Worm (Caenorhabditis elegans): ENCODE measurements around the gene fip-7.
"Not testable (repeated sequence)": the region's sequence is repeated elsewhere in the genome, so short reads cannot be mapped to it uniquely, and the experiment has no call there.

DNA sequence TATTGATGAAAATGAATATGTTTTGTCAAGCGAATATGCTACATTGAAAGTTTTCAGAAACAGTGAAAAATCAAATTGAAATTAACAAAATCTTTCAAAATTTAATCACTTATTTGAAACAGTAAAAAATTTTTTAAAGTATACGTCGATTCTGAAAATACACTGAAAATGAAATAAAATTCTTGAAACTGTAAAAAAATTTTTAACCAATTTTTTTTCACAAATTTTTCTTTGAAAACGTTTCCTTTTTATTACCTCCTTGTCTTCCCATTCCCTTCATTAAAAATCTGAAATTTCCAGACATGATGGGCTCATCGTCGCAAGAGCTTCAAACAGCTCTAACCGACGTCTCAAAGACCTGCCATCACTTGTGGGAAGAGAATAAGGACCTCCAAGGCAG, 38.0 kb downstream of the fip-7 start, which contains the start of gene sta-1:
- not testable (repeated sequence) for TF ChIP-seq fos-1 (tag; optimal IDR thresholded peaks at IDR 0.05); mdl-1 (tag; optimal IDR thresholded peaks at IDR 0.05); jun-1 (tag; optimal IDR thresholded peaks at IDR 0.05); ZK546.5 (tag; optimal IDR thresholded peaks at IDR 0.05); pha-4 (tag; optimal IDR thresholded peaks at IDR 0.05); snpc-4 (tag; optimal IDR thresholded peaks at IDR 0.05); fkh-10 (GFP tag; optimal IDR thresholded peaks at IDR 0.05)

Data from whole organism, L3 larva.